Fruit fly (Drosophila melanogaster): Measurements from ENCODE around the gene gudu.

DNA sequence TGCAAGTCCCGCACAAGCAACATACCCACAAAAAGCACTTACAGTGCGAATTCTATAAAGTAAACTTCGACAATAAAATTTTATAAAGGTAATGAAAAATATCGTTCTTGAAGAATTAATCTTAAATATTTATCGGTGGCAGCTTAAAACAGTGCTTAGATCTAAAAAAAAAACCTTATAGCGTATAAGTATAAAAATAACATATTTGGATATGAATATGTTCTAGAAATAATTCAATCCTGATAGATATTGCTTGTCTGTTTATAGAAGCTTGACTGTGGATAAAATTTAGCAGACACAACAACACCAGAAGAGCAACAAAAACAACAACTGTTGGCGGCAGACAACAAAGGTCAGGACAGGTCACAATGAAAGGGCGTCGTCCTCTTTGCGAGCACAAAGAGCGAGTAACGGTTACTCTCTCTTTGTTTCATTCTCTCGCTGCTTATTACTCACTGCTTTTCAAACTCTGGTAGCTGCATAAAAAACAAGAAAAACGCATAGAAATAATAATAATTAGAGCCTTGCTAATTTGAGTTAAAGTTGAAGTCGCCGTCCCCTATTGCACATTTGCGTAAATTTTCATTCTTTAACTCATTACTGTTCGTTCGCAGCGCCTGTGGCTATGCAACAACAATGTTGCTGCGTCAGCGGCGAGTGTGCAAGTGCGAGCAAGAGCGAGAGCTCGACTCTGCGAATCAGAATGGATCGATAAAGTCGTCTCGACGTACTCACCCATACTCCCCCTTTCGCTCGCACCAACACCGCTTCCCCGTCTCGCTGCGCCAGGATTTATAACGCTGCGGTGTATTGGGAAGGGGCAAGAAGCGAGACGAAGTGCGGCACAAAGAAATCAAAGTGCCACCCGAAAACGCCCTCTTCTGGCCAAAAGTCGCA, 31.3 kb downstream of the gudu start:
- TF ChIP-seq hth (optimal IDR thresholded peaks at IDR 0.05) (no peak), CG16813 (GFP tag; IDR thresholded peaks at IDR 0.05; ENCODE audit: partially characterized antibody) (no peak), CG9215 (GFP tag; IDR thresholded peaks at IDR 0.05) (peak; percentile 32; the same call in 1 of the 2 replicates), abd-A (tag; optimal IDR thresholded peaks at IDR 0.05) (no peak), insv (GFP tag; optimal IDR thresholded peaks at IDR 0.05) (no peak)

All from whole organism, embryonic.